Fruit fly (Drosophila melanogaster) whole organism, adult: Measurements from ENCODE around the gene CG4022.

Source experiments
- CG12768 ChIP-seq: fragments of 200-800 bp; sonication (Bioruptor generic); optimal IDR thresholded peaks from 2 replicates; lab custom pipeline; 2017; ENCODE audit warnings: missing biosample characterization, missing genetic modification characterization, mild to moderate bottlenecking, moderate library complexity, missing genetic modification reagents
- CG5204 ChIP-seq: fragments of 200-800 bp; sonication (Bioruptor generic); optimal IDR thresholded peaks from 2 replicates; lab custom pipeline; 2016; ENCODE audit warnings: missing biosample characterization, missing genetic modification characterization
- CG7045 ChIP-seq: fragments of 200-800 bp; sonication (Bioruptor generic); optimal IDR thresholded peaks from 2 replicates; lab custom pipeline; 2017; ENCODE audit warnings: missing biosample characterization, mild to moderate bottlenecking, missing genetic modification characterization
- Clk ChIP-seq: fragments of 200-800 bp; sonication (Bioruptor generic); optimal IDR thresholded peaks from 2 replicates; lab custom pipeline; 2017; ENCODE audit warnings: missing biosample characterization, missing genetic modification characterization
- bab1 ChIP-seq: fragments of 200-800 bp; sonication (Bioruptor generic); optimal IDR thresholded peaks from 3 replicates; lab custom pipeline; 2019; ENCODE audit warnings: missing biosample characterization, mild to moderate bottlenecking, missing genetic modification characterization, moderate library complexity
- kay ChIP-seq: fragments of 200-800 bp; sonication (Bioruptor generic); peaks from one replicate; lab custom pipeline; 2016; ENCODE audit warnings: missing biosample characterization, missing genetic modification characterization, borderline replicate concordance

DNA sequence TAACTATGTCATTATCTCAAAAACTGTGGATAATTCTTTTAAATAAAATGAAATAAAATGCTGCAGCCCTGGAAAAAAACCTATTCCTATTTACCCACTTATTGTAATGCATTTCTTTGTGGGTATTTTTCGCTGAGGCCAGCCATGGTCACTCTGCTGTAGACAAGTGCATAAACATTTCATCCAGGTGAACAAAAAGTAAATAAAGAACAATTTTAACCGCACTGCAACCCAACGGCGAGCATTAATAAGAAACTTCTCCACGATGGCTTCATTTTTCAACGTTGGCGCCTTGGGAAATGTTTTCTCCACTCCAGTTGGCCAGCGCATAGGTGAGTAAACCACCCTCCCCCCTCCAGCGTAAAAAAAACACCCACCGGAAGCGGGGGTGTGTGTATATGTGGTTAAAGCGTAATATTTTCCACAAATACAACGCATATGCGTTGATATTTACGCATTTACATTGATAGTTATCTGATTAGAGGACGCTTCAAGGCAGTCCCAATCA lies 36.2 kb upstream of the CG4022 start, which contains the start of gene CG3529:
- TF ChIP-seq CG7045 (GFP tag; lab: Kevin White, UChicago) (no peak), CG5204 (GFP tag; lab: Kevin White, UChicago) (no peak), bab1 (GFP tag; lab: Kevin White, UChicago) (peak; percentile 42), CG12768 (GFP tag; lab: Kevin White, UChicago) (peak; percentile 37), Clk (GFP tag; lab: Kevin White, UChicago) (no peak), kay (GFP tag; lab: Kevin White, UChicago) (no peak)
